Worm (Caenorhabditis elegans) whole organism, L4/young adult: ENCODE data around the gene dpy-6.

ENCODE experiments used
- W03F9.2 ChIP-seq: fragments of 150-350 bp; optimal IDR thresholded peaks from 2 replicates; lab custom pipeline; 2014; ENCODE audit warnings: missing biosample characterization, missing genetic modification characterization
- dao-5 ChIP-seq: sonication (generic microtip); optimal IDR thresholded peaks from 2 replicates; lab custom pipeline; 2016; ENCODE audit warnings: missing genotype, missing genetic modification characterization, moderate library complexity, missing compliant biosample characterization
- him-1 ChIP-seq: sonication (generic microtip); optimal IDR thresholded peaks from 2 replicates; lab custom pipeline; 2016; ENCODE audit warnings: missing genotype, missing genetic modification reagents, missing genetic modification characterization, missing compliant biosample characterization

- TF ChIP-seq dao-5 (tag; lab: Kevin White, UChicago): no peak
- TF ChIP-seq W03F9.2 (tag; lab: Kevin White, UChicago): no peak
- no peak for TF ChIP-seq him-1
Measured at ce11 chrX:8446108-8446507, 9.3 kb downstream of the dpy-6 start, which contains the start of gene F16F9.1.
